Fruit fly (Drosophila melanogaster): ENCODE results near the gene CG6707.

The CG6707 gene

dm6 chr3L:9847420-9847977 lies 50.9 kb downstream of the CG6707 start (continued):
- TF ChIP-seq H15 (GFP tag; IDR thresholded peaks at IDR 0.05) (peak; percentile 37; the same call in 1 of the 3 replicates), Asciz (GFP tag; optimal IDR thresholded peaks at IDR 0.05) (peak; percentile 15), Hr3 (GFP tag; optimal IDR thresholded peaks at IDR 0.05) (peak; percentile 10), sd (tag; optimal IDR thresholded peaks at IDR 0.05) (peak; percentile 75), B-H2 (GFP tag; optimal IDR thresholded peaks at IDR 0.05) (peak; percentile 21), prd (optimal IDR thresholded peaks at IDR 0.05) (no peak), prd (GFP tag; IDR thresholded peaks at IDR 0.05) (peak; percentile 52; the same call in 1 of the 3 replicates), row (GFP tag; IDR thresholded peaks at IDR 0.05) (peak; percentile 79), Abd-B (GFP tag; optimal IDR thresholded peaks at IDR 0.05) (peak; percentile 65), ERR (GFP tag; optimal IDR thresholded peaks at IDR 0.05) (peak; percentile 33), fd64A (GFP tag; optimal IDR thresholded peaks at IDR 0.05) (no peak), pzg (GFP tag; optimal IDR thresholded peaks at IDR 0.05) (no peak), CG11456 (GFP tag; IDR thresholded peaks at IDR 0.05) (peak; percentile 58; the same call in 1 of the 3 replicates), CG16779 (GFP tag; IDR thresholded peaks at IDR 0.05) (0 out of 2 replicates have a peak, but pooled peaks have one; percentile 33), tin (GFP tag; optimal IDR thresholded peaks at IDR 0.05) (peak; percentile 33), Sox102F (GFP tag; optimal IDR thresholded peaks at IDR 0.05) (peak; percentile 45), HLH54F (GFP tag; optimal IDR thresholded peaks at IDR 0.05) (peak; percentile 38), slp2 (GFP tag; optimal IDR thresholded peaks at IDR 0.05) (peak; percentile 3), CG11696 (GFP tag; IDR thresholded peaks at IDR 0.05) (peak; percentile 63; the same call in 1 of the 2 replicates), danr (GFP tag; IDR thresholded peaks at IDR 0.05) (no peak), CG15269 (tag; optimal IDR thresholded peaks at IDR 0.05) (peak; percentile 74), Ada2b (GFP tag; IDR thresholded peaks at IDR 0.05) (peak; percentile 53), CG14667 (GFP tag; IDR thresholded peaks at IDR 0.05) (no peak), CG2678 (tag; optimal IDR thresholded peaks at IDR 0.05) (peak; percentile 69), CG3281 (GFP tag; optimal IDR thresholded peaks at IDR 0.05) (peak; percentile 67), fd102C (GFP tag; optimal IDR thresholded peaks at IDR 0.05) (no peak), CrebB (tag; optimal IDR thresholded peaks at IDR 0.05) (peak; percentile 36), CG9215 (GFP tag; IDR thresholded peaks at IDR 0.05) (peak; percentile 22; the same call in 1 of the 2 replicates), onecut (GFP tag; IDR thresholded peaks at IDR 0.05) (peak; percentile 29; the same call in 1 of the 2 replicates), ro (GFP tag; IDR thresholded peaks at IDR 0.05) (no peak), hkb (optimal IDR thresholded peaks at IDR 0.05) (no peak), hkb (GFP tag; IDR thresholded peaks at IDR 0.05) (peak; percentile 53; the same call in 1 of the 2 replicates), CTCF (GFP tag; optimal IDR thresholded peaks at IDR 0.05) (no peak), Aef1 (GFP tag; IDR thresholded peaks at IDR 0.05) (peak; percentile 37; the same call in 1 of the 3 replicates), HLHmδ (GFP tag; optimal IDR thresholded peaks at IDR 0.05) (no peak), CG18599 (GFP tag; optimal IDR thresholded peaks at IDR 0.05) (peak; percentile 47), bcd (GFP tag; optimal IDR thresholded peaks at IDR 0.05) (peak; percentile 35), Eip74EF (GFP tag; optimal IDR thresholded peaks at IDR 0.05) (no peak), kay (GFP tag; optimal IDR thresholded peaks at IDR 0.05) (peak; percentile 15), Sry-δ (GFP tag; optimal IDR thresholded peaks at IDR 0.05) (peak; percentile 2), ind (GFP tag; optimal IDR thresholded peaks at IDR 0.05) (peak; percentile 58), CG18619 (GFP tag; optimal IDR thresholded peaks at IDR 0.05) (peak; percentile 35), Hand (GFP tag; optimal IDR thresholded peaks at IDR 0.05) (no peak), Sox100B (GFP tag; optimal IDR thresholded peaks at IDR 0.05) (peak; percentile 30), ken (GFP tag; IDR thresholded peaks at IDR 0.05) (no peak), Med (GFP tag) (peak; percentile 95), CG9817 (tag; optimal IDR thresholded peaks at IDR 0.05) (peak; percentile 55), HLH4C (GFP tag; IDR thresholded peaks at IDR 0.05; ENCODE audit: partially characterized antibody) (no peak), D19B (GFP tag; optimal IDR thresholded peaks at IDR 0.05) (peak; percentile 33)

Measured in whole organism, embryonic.